Fruit fly (Drosophila melanogaster): Measurements from ENCODE around the gene Eig71Ef.

Eig71Ef gene

DNA sequence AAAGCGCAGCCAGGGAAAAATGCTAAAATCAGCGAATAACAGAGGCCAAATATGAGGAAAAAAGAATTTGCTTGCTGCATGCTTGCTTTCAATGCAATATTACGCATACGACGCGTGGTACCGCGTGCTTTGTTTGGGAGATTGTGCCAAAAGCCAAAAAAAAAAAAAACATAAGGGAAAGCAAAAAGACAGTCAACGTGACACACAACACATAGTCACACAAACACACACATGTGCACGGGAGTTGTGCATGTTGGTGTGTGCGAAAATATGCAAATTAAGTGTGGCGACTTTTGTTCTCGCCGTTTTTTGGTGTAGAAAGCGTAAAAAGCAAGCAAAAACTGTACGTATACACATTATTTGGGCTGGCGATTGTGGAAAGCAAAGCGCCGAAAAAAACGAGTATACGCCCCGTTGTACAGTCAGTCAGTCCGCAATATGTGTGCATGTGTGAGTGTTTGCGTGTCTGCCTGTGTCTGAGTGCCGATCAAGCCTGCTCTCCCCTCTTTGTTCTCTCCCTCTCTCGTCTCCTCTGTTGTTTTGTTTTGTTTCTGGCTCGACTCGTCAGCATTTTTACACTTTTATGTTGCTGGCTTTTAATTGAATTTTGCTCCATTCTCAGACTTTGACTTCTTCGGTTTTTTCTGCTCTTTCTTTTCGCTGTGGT is 32.1 kb downstream of the Eig71Ef start:
- TF ChIP-seq tj (GFP tag; optimal IDR thresholded peaks at IDR 0.05) (peak; percentile 68), CG7101 (tag; optimal IDR thresholded peaks at IDR 0.05) (no peak)

DNA sequence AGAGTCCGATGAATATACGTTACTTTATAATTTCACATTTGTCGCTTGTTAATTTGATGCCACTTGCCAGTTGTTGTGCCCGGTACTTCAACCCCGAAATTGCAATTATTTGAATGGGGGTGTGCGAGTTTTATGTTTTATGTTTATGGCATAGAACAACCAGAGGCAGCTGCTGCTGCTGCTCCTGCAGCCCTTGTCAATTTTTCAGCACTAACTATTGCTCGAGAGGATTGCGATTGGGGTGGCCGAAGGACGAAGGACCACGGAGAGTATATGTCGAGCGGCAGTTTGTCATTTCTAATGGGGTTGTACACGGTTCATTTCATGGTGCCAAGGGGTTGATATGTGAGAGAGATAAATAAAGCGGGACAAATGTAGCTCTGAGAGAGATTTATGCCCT is 33.1 kb downstream of the Eig71Ef start:
- no peak for TF ChIP-seq tj (GFP tag; optimal IDR thresholded peaks at IDR 0.05)
- TF ChIP-seq ovo (GFP tag; optimal IDR thresholded peaks at IDR 0.05) = no peak
- no peak for TF ChIP-seq CG7101 (tag; optimal IDR thresholded peaks at IDR 0.05)
- no peak for TF ChIP-seq CG33017 (tag; optimal IDR thresholded peaks at IDR 0.05)
- no peak for TF ChIP-seq kay (GFP tag; ENCODE audit: borderline replicate concordance)

DNA sequence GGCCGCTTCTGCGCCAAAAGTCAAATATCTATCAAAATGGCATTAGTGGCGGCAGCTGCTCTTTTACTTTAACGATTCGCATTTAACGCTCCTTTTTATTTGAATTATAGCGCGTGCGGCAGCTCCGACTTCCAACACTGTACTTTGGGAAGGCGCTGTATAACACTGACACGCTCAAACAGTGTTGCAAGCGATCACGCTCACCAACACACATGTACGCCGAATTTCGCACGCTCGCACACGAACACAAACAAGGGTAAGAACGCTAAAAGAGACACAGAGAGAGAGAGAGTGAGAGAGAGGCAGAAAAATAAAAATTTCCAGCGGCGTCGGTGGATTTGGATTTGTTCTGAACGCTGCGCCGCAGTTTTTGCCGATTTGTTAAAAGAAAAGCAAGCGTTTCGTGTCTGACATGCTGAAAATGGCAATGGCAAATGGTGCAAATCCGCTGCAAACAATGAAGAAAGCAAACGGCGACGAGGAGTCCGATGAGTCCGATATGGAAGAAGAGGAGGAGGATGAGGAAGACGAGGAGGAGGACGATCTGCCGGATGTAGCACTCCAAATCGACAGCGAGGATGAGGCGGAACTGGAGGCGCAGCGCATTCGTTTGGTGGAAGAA is 37.5 kb downstream of the Eig71Ef start, which contains the start of gene Phs:
Phs (plus strand) TSS at position 276 of the 622 bp plus-strand sequence.
- peak; percentile 97 for TF ChIP-seq CG1620 (GFP tag; optimal IDR thresholded peaks at IDR 0.05)
- no peak for TF ChIP-seq kay (GFP tag; ENCODE audit: borderline replicate concordance)
- TF ChIP-seq CG12768 (GFP tag; optimal IDR thresholded peaks at IDR 0.05) = peak; percentile 86
- TF ChIP-seq CG14711 (tag; optimal IDR thresholded peaks at IDR 0.05) = peak; percentile 69
- peak; percentile 82 for TF ChIP-seq toe (GFP tag; optimal IDR thresholded peaks at IDR 0.05)
- TF ChIP-seq pad (GFP tag; optimal IDR thresholded peaks at IDR 0.05) = peak; percentile 90
- TF ChIP-seq CG33017 (tag; optimal IDR thresholded peaks at IDR 0.05) = peak; percentile 67
- TF ChIP-seq tj (GFP tag; optimal IDR thresholded peaks at IDR 0.05) = peak; percentile 77
- TF ChIP-seq CG5204 (GFP tag; optimal IDR thresholded peaks at IDR 0.05) = peak; percentile 81
- TF ChIP-seq Clk (GFP tag; optimal IDR thresholded peaks at IDR 0.05) = peak; percentile 82
- TF ChIP-seq Crg-1 (GFP tag; optimal IDR thresholded peaks at IDR 0.05) = peak; percentile 97
- peak; percentile 85 for TF ChIP-seq CG7101 (tag; optimal IDR thresholded peaks at IDR 0.05)
- TF ChIP-seq bab1 (GFP tag; optimal IDR thresholded peaks at IDR 0.05) = peak; percentile 20
- peak; percentile 53 for TF ChIP-seq cic (GFP tag; optimal IDR thresholded peaks at IDR 0.05)
- TF ChIP-seq Mnt (GFP tag; optimal IDR thresholded peaks at IDR 0.05) = peak; percentile 86
- peak; percentile 73 for TF ChIP-seq ovo (GFP tag; optimal IDR thresholded peaks at IDR 0.05)
- peak; percentile 77 for TF ChIP-seq CG7045 (GFP tag; optimal IDR thresholded peaks at IDR 0.05)
- TF ChIP-seq CG11617 (GFP tag; optimal IDR thresholded peaks at IDR 0.05) = peak; percentile 52
- peak; percentile 84 for TF ChIP-seq Hr96 (GFP tag; optimal IDR thresholded peaks at IDR 0.05)
- no peak for TF ChIP-seq cnc (optimal IDR thresholded peaks at IDR 0.05)

DNA sequence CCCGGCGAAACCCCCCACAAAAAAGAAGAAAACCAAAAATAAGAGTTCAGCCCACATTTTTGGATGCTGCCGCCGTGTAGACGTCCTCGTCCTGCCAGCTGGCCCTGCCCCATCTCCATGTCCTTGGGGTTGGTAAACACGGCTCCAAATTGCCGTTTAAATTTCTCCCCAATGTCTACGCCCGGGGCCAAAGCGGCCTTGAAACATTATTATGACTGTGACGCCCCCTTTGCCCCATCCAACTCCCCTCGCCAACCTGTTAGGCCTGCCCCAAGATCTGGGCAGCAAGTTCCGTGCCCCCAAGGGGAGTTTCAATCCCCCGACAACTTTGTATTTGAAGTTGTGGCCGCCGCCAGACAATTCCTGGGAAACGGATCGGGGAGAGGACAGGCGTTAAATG is 40.3 kb downstream of the Eig71Ef start:
- TF ChIP-seq CG12768 (GFP tag; optimal IDR thresholded peaks at IDR 0.05) (no peak), ovo (GFP tag; optimal IDR thresholded peaks at IDR 0.05) (no peak), cnc (optimal IDR thresholded peaks at IDR 0.05) (no peak), CG7045 (GFP tag; optimal IDR thresholded peaks at IDR 0.05) (no peak), Mnt (GFP tag; optimal IDR thresholded peaks at IDR 0.05) (no peak), tj (GFP tag; optimal IDR thresholded peaks at IDR 0.05) (no peak), pad (GFP tag; optimal IDR thresholded peaks at IDR 0.05) (no peak), CG1620 (GFP tag; optimal IDR thresholded peaks at IDR 0.05) (no peak), Crg-1 (GFP tag; optimal IDR thresholded peaks at IDR 0.05) (no peak), cic (GFP tag; optimal IDR thresholded peaks at IDR 0.05) (no peak)

DNA sequence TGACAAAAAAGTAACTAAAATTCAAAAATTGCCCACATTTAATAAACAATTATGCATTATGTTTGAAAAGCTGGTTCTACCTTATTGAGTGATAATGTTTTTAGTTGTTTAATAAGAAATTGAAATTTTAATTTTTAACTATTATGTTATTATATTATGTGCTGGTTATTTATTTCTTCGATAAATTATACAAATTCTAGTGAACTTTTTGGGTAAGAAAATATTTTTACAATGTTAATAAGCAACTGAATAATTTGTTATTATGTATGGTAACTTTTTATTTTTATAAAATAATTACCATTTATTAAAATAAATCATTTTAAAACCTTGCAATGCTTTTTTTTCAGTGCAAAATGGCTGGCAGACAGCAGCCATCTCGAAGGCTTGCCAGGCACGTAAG is 40.7 kb downstream of the Eig71Ef start:
- TF ChIP-seq cnc (optimal IDR thresholded peaks at IDR 0.05) = no peak
- TF ChIP-seq CG14711 (tag; optimal IDR thresholded peaks at IDR 0.05) = no peak
- TF ChIP-seq ovo (GFP tag; optimal IDR thresholded peaks at IDR 0.05) = no peak
- no peak for TF ChIP-seq bab1 (GFP tag; optimal IDR thresholded peaks at IDR 0.05)
- TF ChIP-seq CG11617 (GFP tag; optimal IDR thresholded peaks at IDR 0.05) = no peak
- no peak for TF ChIP-seq CG7101 (tag; optimal IDR thresholded peaks at IDR 0.05)

DNA sequence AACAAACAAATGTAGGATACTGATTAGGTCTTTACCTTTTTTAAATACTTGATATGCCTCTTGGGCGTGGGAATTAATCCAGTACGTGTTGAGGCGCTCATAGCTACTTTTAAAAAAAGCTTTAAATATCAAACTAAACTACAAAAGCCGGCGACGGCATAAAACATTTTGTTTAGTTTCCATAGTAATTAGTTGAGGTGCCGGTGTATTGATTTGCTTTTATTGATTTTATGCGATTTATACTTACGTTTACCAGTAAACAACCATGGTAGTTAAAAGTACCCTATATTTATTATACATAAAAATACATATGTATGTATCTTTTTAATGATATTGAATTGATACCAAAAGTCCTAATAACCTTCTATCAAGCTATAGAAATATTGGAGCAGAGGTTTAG is 44.5 kb downstream of the Eig71Ef start, which contains the start of gene CG13449:
CG13449 (minus strand) TSS at position 101 of the 400 bp plus-strand sequence.
- TF ChIP-seq Mnt (GFP tag; optimal IDR thresholded peaks at IDR 0.05) (no peak), CG5204 (GFP tag; optimal IDR thresholded peaks at IDR 0.05) (no peak)

DNA sequence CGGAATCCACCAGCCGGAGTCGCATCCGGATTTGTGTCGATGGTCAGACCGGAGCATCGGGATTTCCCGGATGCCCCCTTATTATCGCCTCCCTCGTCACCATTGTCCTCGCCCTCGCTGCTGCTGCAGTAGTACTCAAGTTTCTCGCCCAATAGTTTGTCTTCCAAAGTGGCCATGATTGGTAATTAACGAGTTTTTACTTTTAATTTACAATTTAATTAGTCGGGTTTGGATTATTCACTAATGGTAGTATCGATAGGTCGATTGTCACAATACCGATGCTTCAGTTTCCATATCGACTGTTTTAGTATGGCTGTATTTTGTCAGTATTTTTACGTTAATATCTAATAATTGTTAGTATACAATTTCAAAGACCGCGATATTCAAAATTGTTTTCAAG is 47.1 kb downstream of the Eig71Ef start, which contains the start of gene CG7650:
CG7650 (minus strand) TSS at position 278 of the 400 bp plus-strand sequence.
- no peak for TF ChIP-seq CG11617 (GFP tag; optimal IDR thresholded peaks at IDR 0.05)
- TF ChIP-seq Clk (GFP tag; optimal IDR thresholded peaks at IDR 0.05) = no peak
- peak; percentile 59 for TF ChIP-seq bab1 (GFP tag; optimal IDR thresholded peaks at IDR 0.05)
- TF ChIP-seq cnc (optimal IDR thresholded peaks at IDR 0.05) = no peak
- no peak for TF ChIP-seq CG7045 (GFP tag; optimal IDR thresholded peaks at IDR 0.05)
- no peak for TF ChIP-seq Mnt (GFP tag; optimal IDR thresholded peaks at IDR 0.05)
